Fruit fly (Drosophila melanogaster) whole organism, embryonic: ENCODE results near the gene CG15213.

Experiments
- Awh ChIP-seq: fragments of 200-800 bp; sonication (Bioruptor generic); IDR thresholded peaks from 2 replicates; pipeline ENCODE4, ENCODE4 v1.3.6; 2022; ENCODE audit warnings: missing biosample characterization, missing genetic modification characterization
- B-H2 ChIP-seq: fragments of 200-800 bp; sonication (Bioruptor generic); optimal IDR thresholded peaks from 2 replicates; lab custom pipeline; 2018; ENCODE audit warnings: missing biosample characterization, mild to moderate bottlenecking, missing genetic modification characterization
- BtbVII ChIP-seq: fragments of 200-800 bp; sonication (Bioruptor generic); optimal IDR thresholded peaks from 3 replicates; lab custom pipeline; 2017; ENCODE audit warnings: missing biosample characterization, mild to moderate bottlenecking, missing genetic modification characterization
- Bteb2 ChIP-seq: fragments of 200-800 bp; sonication (Bioruptor generic); optimal IDR thresholded peaks from 2 replicates; lab custom pipeline; 2016; ENCODE audit warnings: missing biosample characterization, missing genetic modification characterization
- CG1233 ChIP-seq: fragments of 200-800 bp; sonication (Bioruptor generic); optimal IDR thresholded peaks from 4 replicates; lab custom pipeline; 2018; ENCODE audit warnings: missing biosample characterization, mild to moderate bottlenecking, missing genetic modification characterization
- CG13775 ChIP-seq: fragments of 200-800 bp; sonication (Bioruptor generic); optimal IDR thresholded peaks from 3 replicates; lab custom pipeline; 2017; ENCODE audit warnings: missing biosample characterization, mild to moderate bottlenecking, missing genetic modification characterization
- CG17186 ChIP-seq: fragments of 200-800 bp; sonication (Bioruptor generic); optimal IDR thresholded peaks from 3 replicates; lab custom pipeline; 2017; ENCODE audit warnings: missing biosample characterization, missing genetic modification reagents, missing genetic modification characterization
- CG17359 ChIP-seq: fragments of 200-800 bp; sonication (Bioruptor generic); optimal IDR thresholded peaks from 3 replicates; lab custom pipeline; 2018; ENCODE audit warnings: missing biosample characterization, mild to moderate bottlenecking, missing genetic modification characterization, moderate library complexity
- CG17829 ChIP-seq: fragments of 200-800 bp; optimal IDR thresholded peaks from 2 replicates; lab custom pipeline; 2019; ENCODE audit warnings: missing biosample characterization, mild to moderate bottlenecking, missing genetic modification characterization, moderate library complexity
- CG3726 ChIP-seq: fragments of 200-800 bp; sonication (Bioruptor generic); IDR thresholded peaks from 3 replicates; pipeline ENCODE4, ENCODE4 v1.3.6; 2022; ENCODE audit warnings: missing biosample characterization, missing genetic modification characterization
- CG6689 ChIP-seq: fragments of 200-800 bp; sonication (Bioruptor generic); IDR thresholded peaks from 2 replicates; pipeline ENCODE4 v1.3.6; 2022; ENCODE audit warnings: missing biosample characterization, missing genetic modification characterization
- CG7556 ChIP-seq: fragments of 200-800 bp; sonication (Bioruptor generic); optimal IDR thresholded peaks from 2 replicates; lab custom pipeline; 2017; ENCODE audit warnings: missing biosample characterization, mild to moderate bottlenecking, missing genetic modification characterization
- CG7745 ChIP-seq: fragments of 200-800 bp; sonication (Bioruptor generic); optimal IDR thresholded peaks from 2 replicates; lab custom pipeline; 2018; ENCODE audit warnings: missing biosample characterization, mild to moderate bottlenecking, missing genetic modification characterization, moderate library complexity
- CG7987 ChIP-seq: fragments of 200-800 bp; sonication (Bioruptor generic); optimal IDR thresholded peaks from 2 replicates; lab custom pipeline; 2018; ENCODE audit warnings: missing biosample characterization, mild to moderate bottlenecking, missing genetic modification characterization, moderate library complexity
- CG8290 ChIP-seq, 3 experiments: fragments of 200-800 bp; sonication (Bioruptor generic); optimal IDR thresholded peaks; 2 replicates each; lab custom pipeline; 2016 to 2019; ENCODE audit warnings: missing biosample characterization in 3 of 3, missing genetic modification characterization in 3 of 3, mild to moderate bottlenecking in 2 of 3, moderate library complexity in 1 of 3
- CG8359 ChIP-seq: fragments of 200-800 bp; sonication (Bioruptor generic); optimal IDR thresholded peaks from 2 replicates; lab custom pipeline; 2017; ENCODE audit warnings: missing biosample characterization, mild to moderate bottlenecking, missing genetic modification characterization, borderline replicate concordance
- CG8388 ChIP-seq: fragments of 200-800 bp; sonication (Bioruptor generic); optimal IDR thresholded peaks from 2 replicates; lab custom pipeline; 2019; ENCODE audit warnings: missing biosample characterization, mild to moderate bottlenecking, missing genetic modification characterization, moderate library complexity
- CG9215 ChIP-seq: fragments of 200-800 bp; sonication (Bioruptor generic); IDR thresholded peaks from 2 replicates; pipeline ENCODE4 v1.3.6; 2022; ENCODE audit warnings: missing biosample characterization, missing genetic modification characterization
- D19B ChIP-seq: fragments of 200-800 bp; sonication (Bioruptor generic); optimal IDR thresholded peaks from 2 replicates; lab custom pipeline; 2017; ENCODE audit warnings: missing biosample characterization, mild to moderate bottlenecking, missing genetic modification characterization
- Dad ChIP-seq: fragments of 200-800 bp; sonication (Bioruptor generic); optimal IDR thresholded peaks from 3 replicates; lab custom pipeline; 2016; ENCODE audit warnings: missing biosample characterization, missing genetic modification characterization
- Dek ChIP-seq: fragments of 200-800 bp; sonication (Bioruptor generic); optimal IDR thresholded peaks from 3 replicates; lab custom pipeline; 2019; ENCODE audit warnings: missing biosample characterization, mild to moderate bottlenecking, missing genetic modification characterization, moderate library complexity
- Doc3 ChIP-seq: fragments of 200-800 bp; sonication (Bioruptor generic); IDR thresholded peaks from 3 replicates; pipeline ENCODE4 v1.3.6; 2022; ENCODE audit warnings: missing biosample characterization, missing genetic modification characterization; ENCODE audit not compliant: partially characterized antibody
- Dref ChIP-seq: fragments of 200-800 bp; sonication (Bioruptor generic); IDR thresholded peaks from 2 replicates; pipeline ENCODE4 v1.3.6; 2022; ENCODE audit warnings: missing biosample characterization, missing genetic modification characterization
- HmgD ChIP-seq: fragments of 200-800 bp; sonication (Bioruptor generic); optimal IDR thresholded peaks from 3 replicates; lab custom pipeline; 2016; ENCODE audit warnings: missing biosample characterization, missing genetic modification characterization
- MBD-R2 ChIP-seq: fragments of 200-800 bp; sonication (Bioruptor generic); IDR thresholded peaks from 2 replicates; pipeline ENCODE4 v1.3.6; 2022; ENCODE audit warnings: missing biosample characterization, missing genetic modification characterization
- NC2α ChIP-seq: fragments of 200-800 bp; sonication (Bioruptor generic); optimal IDR thresholded peaks from 2 replicates; lab custom pipeline; 2016; ENCODE audit warnings: missing biosample characterization, missing genetic modification characterization
- Optix ChIP-seq: fragments of 200-800 bp; sonication (Bioruptor generic); IDR thresholded peaks from 3 replicates; pipeline ENCODE4 v1.3.6; 2022; ENCODE audit warnings: missing biosample characterization, missing genetic modification characterization
- Rfx ChIP-seq: fragments of 200-800 bp; sonication (Bioruptor generic); IDR thresholded peaks from 2 replicates; pipeline ENCODE4 v1.3.6; 2022; ENCODE audit warnings: missing biosample characterization, missing genetic modification characterization
- Ssrp ChIP-seq: fragments of 200-800 bp; sonication (Bioruptor generic); optimal IDR thresholded peaks from 2 replicates; lab custom pipeline; 2018; ENCODE audit warnings: missing biosample characterization, mild to moderate bottlenecking, missing genetic modification characterization, moderate library complexity
- Vsx1 ChIP-seq: fragments of 200-800 bp; sonication (Bioruptor generic); optimal IDR thresholded peaks from 2 replicates; lab custom pipeline; 2017; ENCODE audit warnings: missing biosample characterization, mild to moderate bottlenecking, missing genetic modification characterization, missing genetic modification reagents
- ac ChIP-seq: fragments of 200-800 bp; sonication (Bioruptor generic); optimal IDR thresholded peaks from 3 replicates; lab custom pipeline; 2017; ENCODE audit warnings: missing biosample characterization, mild to moderate bottlenecking, missing genetic modification characterization
- ase ChIP-seq: fragments of 200-800 bp; sonication (Bioruptor generic); IDR thresholded peaks from 3 replicates; pipeline ENCODE4 v1.3.6; 2022; ENCODE audit warnings: missing biosample characterization, missing genetic modification characterization
- cg ChIP-seq: fragments of 200-800 bp; sonication (Bioruptor generic); optimal IDR thresholded peaks from 3 replicates; lab custom pipeline; 2019; ENCODE audit warnings: missing biosample characterization, mild to moderate bottlenecking, missing genetic modification characterization, moderate library complexity
- en ChIP-seq: fragments of 200-800 bp; sonication (Bioruptor generic); optimal IDR thresholded peaks from 2 replicates; lab custom pipeline; 2016; ENCODE audit warnings: missing biosample characterization, missing genetic modification characterization
- ewg ChIP-seq: fragments of 200-800 bp; sonication (Bioruptor generic); optimal IDR thresholded peaks from 3 replicates; lab custom pipeline; 2017; ENCODE audit warnings: mild to moderate bottlenecking, missing biosample characterization, missing genetic modification reagents, missing genetic modification characterization
- gfzf ChIP-seq: fragments of 200-800 bp; sonication (Bioruptor generic); optimal IDR thresholded peaks from 2 replicates; lab custom pipeline; 2016; ENCODE audit warnings: missing biosample characterization, mild to moderate bottlenecking, missing genetic modification characterization, moderate library complexity
- ind ChIP-seq: fragments of 200-800 bp; sonication (Bioruptor generic); optimal IDR thresholded peaks from 3 replicates; lab custom pipeline; 2016; ENCODE audit warnings: missing biosample characterization, missing genetic modification characterization
- jing ChIP-seq: fragments of 200-800 bp; sonication (Bioruptor generic); optimal IDR thresholded peaks from 2 replicates; lab custom pipeline; 2018; ENCODE audit warnings: missing biosample characterization, mild to moderate bottlenecking, missing genetic modification characterization
- nerfin-1 ChIP-seq: fragments of 200-800 bp; sonication (Bioruptor generic); optimal IDR thresholded peaks from 3 replicates; lab custom pipeline; 2019; ENCODE audit warnings: missing biosample characterization, mild to moderate bottlenecking, missing genetic modification characterization, moderate library complexity
- oc ChIP-seq: fragments of 200-800 bp; sonication (Bioruptor generic); optimal IDR thresholded peaks from 2 replicates; lab custom pipeline; 2018; ENCODE audit warnings: missing biosample characterization, mild to moderate bottlenecking, missing genetic modification characterization, moderate library complexity
- pho ChIP-seq: fragments of 200-800 bp; sonication (Bioruptor generic); optimal IDR thresholded peaks from 2 replicates; lab custom pipeline; 2016; ENCODE audit warnings: missing biosample characterization, missing genetic modification characterization
- prd ChIP-seq, 3 experiments: fragments of >200 bp in 2 of 3; fragments of 200-800 bp in 1 of 3; sonication (Bioruptor generic) in 1 of 3; optimal IDR thresholded peaks in 2 of 3; IDR thresholded peaks in 1 of 3; 2 replicates in 2 of 3; 3 replicates in 1 of 3; pipeline versions ENCODE4 v1.3.6 to Lab custom; 2017 to 2022; ENCODE audit warnings: missing biosample characterization in 1 of 3, missing genetic modification characterization in 1 of 3
- shn ChIP-seq: fragments of 200-800 bp; sonication (Bioruptor generic); optimal IDR thresholded peaks from 3 replicates; lab custom pipeline; 2016; ENCODE audit warnings: missing biosample characterization, missing genetic modification characterization
- sisA ChIP-seq: fragments of 200-800 bp; sonication (Bioruptor generic); IDR thresholded peaks from 2 replicates; pipeline ENCODE4 v1.3.6; 2022; ENCODE audit warnings: missing biosample characterization, missing genetic modification characterization
- stwl ChIP-seq: fragments of 200-800 bp; sonication (Bioruptor generic); optimal IDR thresholded peaks from 3 replicates; lab custom pipeline; 2018; ENCODE audit warnings: missing biosample characterization, mild to moderate bottlenecking, missing genetic modification characterization, moderate library complexity
- tap ChIP-seq: fragments of 200-800 bp; optimal IDR thresholded peaks from 3 replicates; lab custom pipeline; 2019; ENCODE audit warnings: missing biosample characterization, mild to moderate bottlenecking, missing genetic modification characterization, moderate library complexity
- ttk ChIP-seq: fragments of 200-800 bp; sonication (Bioruptor generic); IDR thresholded peaks from 2 replicates; pipeline ENCODE4 v2.1.2; 2022; ENCODE audit warnings: missing biosample characterization, missing genetic modification characterization

The CG15213 gene

dm6 chr3L:5182255-5182993, 49.4 kb upstream of the CG15213 start (continued):
- TF ChIP-seq D19B (no peak), cg (GFP tag; lab: Kevin White, UChicago) (no peak), ttk (no peak; the same call in 1 of the 2 replicates), BtbVII (GFP tag; lab: Kevin White, UChicago) (no peak), CG3726 (GFP tag; lab: Robert Waterston, UW) (no peak), ewg (GFP tag; lab: Kevin White, UChicago) (peak; percentile 24), CG17359 (tag; lab: Kevin White, UChicago) (peak; percentile 58), gfzf (GFP tag; lab: Kevin White, UChicago) (no peak), CG7987 (GFP tag; lab: Kevin White, UChicago) (no peak), shn (no peak), en (no peak), CG6689 (GFP tag; lab: Robert Waterston, UW) (peak; percentile 52), Ssrp (tag; lab: Kevin White, UChicago) (peak; percentile 16), pho (GFP tag; lab: Kevin White, UChicago) (no peak), Vsx1 (no peak), Doc3 (GFP tag; lab: Robert Waterston, UW) (no peak), Bteb2 (GFP tag; lab: Kevin White, UChicago) (peak; percentile 5), prd (optimal IDR thresholded peaks at IDR 0.05; lab: Kevin White, UChicago) (no peak), prd (GFP tag; IDR thresholded peaks at IDR 0.05; lab: Robert Waterston, UW) (no peak), sisA (GFP tag; lab: Robert Waterston, UW) (peak; percentile 46), CG1233 (GFP tag; lab: Kevin White, UChicago) (peak; percentile 17), jing (GFP tag; lab: Kevin White, UChicago) (no peak), CG17186 (GFP tag; lab: Kevin White, UChicago) (no peak), tap (tag; lab: Kevin White, UChicago) (peak; percentile 21), CG8290 (GFP tag; optimal IDR thresholded peaks at IDR 0.05; lab: Kevin White, UChicago) (no peak), CG8290 (tag; optimal IDR thresholded peaks at IDR 0.05; lab: Kevin White, UChicago) (peak in 1 of 2 experiments; percentile 53), ac (GFP tag; lab: Kevin White, UChicago) (no peak), oc (tag; lab: Kevin White, UChicago) (no peak), CG7745 (tag; lab: Kevin White, UChicago) (no peak), CG7556 (GFP tag; lab: Kevin White, UChicago) (peak; percentile 63), Rfx (GFP tag; lab: Robert Waterston, UW) (peak; percentile 55), HmgD (GFP tag; lab: Kevin White, UChicago) (no peak), MBD-R2 (0 out of 2 replicates have a peak, but pooled peaks have one; percentile 28), Optix (GFP tag; lab: Robert Waterston, UW) (no peak), CG8388 (GFP tag; lab: Kevin White, UChicago) (peak; percentile 41), CG9215 (GFP tag; lab: Robert Waterston, UW) (no peak), CG13775 (GFP tag; lab: Kevin White, UChicago) (peak; percentile 15), ase (no peak), CG17829 (peak; percentile 2), Dref (GFP tag; lab: Robert Waterston, UW) (no peak), CG8359 (GFP tag; lab: Kevin White, UChicago) (no peak), B-H2 (GFP tag; lab: Kevin White, UChicago) (no peak), NC2α (GFP tag; lab: Kevin White, UChicago) (no peak), Awh (GFP tag; lab: Robert Waterston, UW) (no peak), ind (peak; percentile 27), stwl (no peak), Dad (GFP tag; lab: Kevin White, UChicago) (no peak), nerfin-1 (tag; lab: Kevin White, UChicago) (no peak), Dek (tag; lab: Kevin White, UChicago) (peak; percentile 34)
- TF ChIP-seq, all 482 proteins: peak for 160
